Fruit fly (Drosophila melanogaster): ENCODE measurements around the gene CG13643.

The CG13643 gene

DNA sequence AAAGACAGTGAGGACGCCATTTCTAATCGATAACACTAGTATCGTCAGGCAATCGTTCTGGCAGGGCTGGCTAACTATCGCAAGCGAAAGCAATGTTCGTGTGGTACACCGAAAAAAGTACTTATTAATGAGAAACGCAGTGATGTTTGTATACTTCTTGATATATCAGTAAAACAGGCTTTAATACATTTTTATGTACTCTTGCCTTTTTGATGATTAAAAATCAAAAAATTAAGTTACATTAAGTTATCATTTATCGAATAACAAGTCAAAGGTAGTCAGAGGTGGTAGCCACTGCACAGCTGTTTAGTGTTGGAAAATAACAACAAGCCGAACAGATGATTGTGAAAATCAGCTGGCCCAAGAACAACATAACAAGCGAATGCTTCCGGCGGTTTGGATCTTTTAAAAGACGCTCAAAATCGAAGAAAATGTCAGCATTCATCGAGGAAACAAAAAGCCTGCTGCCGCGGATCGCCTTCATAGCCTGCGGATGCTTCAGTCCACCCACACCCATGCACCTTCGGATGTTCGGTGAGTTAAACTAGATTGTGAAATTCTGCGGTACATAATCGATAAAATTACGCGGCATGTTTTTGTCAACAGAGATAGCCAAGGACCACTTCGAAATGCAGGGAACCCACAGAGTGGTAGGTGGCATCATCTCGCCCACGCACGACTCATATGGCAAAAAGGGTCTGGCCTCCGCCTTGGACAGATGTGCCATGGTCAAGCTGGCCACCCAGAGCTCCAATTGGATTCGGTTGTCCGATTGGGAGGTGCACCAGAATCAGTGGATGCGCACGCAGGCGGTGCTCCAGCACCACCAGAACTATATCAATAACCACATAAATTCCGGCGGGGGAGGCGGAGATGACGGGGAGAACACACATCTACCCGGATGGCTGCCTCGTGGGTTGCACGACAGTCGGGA is 39.4 kb upstream of the CG13643 start, which contains the start of the genes ssh and Nmnat (continued):
- peak; percentile 12 for TF ChIP-seq Camta (GFP tag; optimal IDR thresholded peaks at IDR 0.05)
- TF ChIP-seq Gsc (GFP tag; IDR thresholded peaks at IDR 0.05), result no peak
- TF ChIP-seq gro (GFP tag; optimal IDR thresholded peaks at IDR 0.05), result peak; percentile 57
- no peak for TF ChIP-seq dan (GFP tag; IDR thresholded peaks at IDR 0.05)
- TF ChIP-seq CG11456 (GFP tag; IDR thresholded peaks at IDR 0.05), result no peak
- no peak for TF ChIP-seq Neu2 (GFP tag; optimal IDR thresholded peaks at IDR 0.05; ENCODE audit: borderline replicate concordance)
- peak; percentile 65 for TF ChIP-seq CG9727 (GFP tag; optimal IDR thresholded peaks at IDR 0.05)
- TF ChIP-seq Usf (GFP tag; optimal IDR thresholded peaks at IDR 0.05), result no peak
- peak; percentile 21 for TF ChIP-seq CG9437 (GFP tag; optimal IDR thresholded peaks at IDR 0.05)
- TF ChIP-seq CG18476 (GFP tag; optimal IDR thresholded peaks at IDR 0.05), result no peak
- no peak for TF ChIP-seq en (GFP tag; optimal IDR thresholded peaks at IDR 0.05)
- peak; percentile 57 for TF ChIP-seq CG30403 (GFP tag; optimal IDR thresholded peaks at IDR 0.05)
- TF ChIP-seq Tbp (GFP tag; optimal IDR thresholded peaks at IDR 0.05), result no peak
- no peak for TF ChIP-seq CG6272 (GFP tag; IDR thresholded peaks at IDR 0.05)
- TF ChIP-seq CG17328 (GFP tag; IDR thresholded peaks at IDR 0.05), result no peak
- no peak for TF ChIP-seq CG2678 (tag; optimal IDR thresholded peaks at IDR 0.05)
- no peak for TF ChIP-seq lmd (GFP tag; IDR thresholded peaks at IDR 0.05)
- TF ChIP-seq CG10321 (GFP tag; IDR thresholded peaks at IDR 0.05), result no peak
- TF ChIP-seq Atf-2 (GFP tag; optimal IDR thresholded peaks at IDR 0.05), result peak; percentile 0
- no peak for TF ChIP-seq CG4820 (GFP tag; optimal IDR thresholded peaks at IDR 0.05)
- peak; percentile 19 for TF ChIP-seq CG4424 (GFP tag; optimal IDR thresholded peaks at IDR 0.05)
- TF ChIP-seq twi (tag; optimal IDR thresholded peaks at IDR 0.05), result no peak
- peak; percentile 10 for TF ChIP-seq CG7786 (GFP tag; optimal IDR thresholded peaks at IDR 0.05)
- no peak for TF ChIP-seq chm (GFP tag; IDR thresholded peaks at IDR 0.05)
- no peak for TF ChIP-seq chn (GFP tag; optimal IDR thresholded peaks at IDR 0.05)
- TF ChIP-seq klu (GFP tag; IDR thresholded peaks at IDR 0.05), result no peak
- TF ChIP-seq CG10431 (GFP tag; optimal IDR thresholded peaks at IDR 0.05), result no peak
- no peak for TF ChIP-seq schlank (tag; optimal IDR thresholded peaks at IDR 0.05)
- no peak for TF ChIP-seq CG12219 (GFP tag; optimal IDR thresholded peaks at IDR 0.05)
- peak; percentile 53 for TF ChIP-seq CG13624 (GFP tag; optimal IDR thresholded peaks at IDR 0.05)
- TF ChIP-seq CG7987 (GFP tag; optimal IDR thresholded peaks at IDR 0.05), result peak; percentile 1
- TF ChIP-seq CG1233 (GFP tag; optimal IDR thresholded peaks at IDR 0.05), result no peak
- TF ChIP-seq onecut (GFP tag; IDR thresholded peaks at IDR 0.05), result peak; percentile 96
- TF ChIP-seq CG7963 (GFP tag; IDR thresholded peaks at IDR 0.05; ENCODE audit: partially characterized antibody), result peak; percentile 76; the same call in 2 of the 3 replicates
- no peak for TF ChIP-seq CG43689 (GFP tag; IDR thresholded peaks at IDR 0.05)
- TF ChIP-seq CG14441 (GFP tag; IDR thresholded peaks at IDR 0.05), result no peak
- peak; percentile 81 for TF ChIP-seq nmo (GFP tag; optimal IDR thresholded peaks at IDR 0.05)
- TF ChIP-seq pfk (GFP tag; optimal IDR thresholded peaks at IDR 0.05), result no peak
- no peak for TF ChIP-seq ro (GFP tag; IDR thresholded peaks at IDR 0.05)
- TF ChIP-seq Mrtf (GFP tag; IDR thresholded peaks at IDR 0.05), result no peak
- no peak for TF ChIP-seq fd64A (GFP tag; optimal IDR thresholded peaks at IDR 0.05)
- TF ChIP-seq tgo (GFP tag; IDR thresholded peaks at IDR 0.05), result no peak
- TF ChIP-seq shn (GFP tag; optimal IDR thresholded peaks at IDR 0.05), result no peak
- peak; percentile 65; the same call in 1 of the 2 replicates for TF ChIP-seq tna (GFP tag; IDR thresholded peaks at IDR 0.05; ENCODE audit: partially characterized antibody)
- TF ChIP-seq Awh (GFP tag; IDR thresholded peaks at IDR 0.05), result no peak
- TF ChIP-seq CG11085 (GFP tag; IDR thresholded peaks at IDR 0.05), result no peak
- TF ChIP-seq cwo (GFP tag; optimal IDR thresholded peaks at IDR 0.05), result no peak
- TF ChIP-seq Sox100B (GFP tag; optimal IDR thresholded peaks at IDR 0.05), result no peak
- no peak for TF ChIP-seq CG16863 (GFP tag; optimal IDR thresholded peaks at IDR 0.05)
- peak; percentile 55 for TF ChIP-seq lbe (GFP tag; optimal IDR thresholded peaks at IDR 0.05)
